Worm (Caenorhabditis elegans): Measurements from ENCODE around the gene fubl-3.
A peak's percentile ranks its signal among the peaks of the same experiment; 100 is the strongest.

fubl-3 gene

DNA sequence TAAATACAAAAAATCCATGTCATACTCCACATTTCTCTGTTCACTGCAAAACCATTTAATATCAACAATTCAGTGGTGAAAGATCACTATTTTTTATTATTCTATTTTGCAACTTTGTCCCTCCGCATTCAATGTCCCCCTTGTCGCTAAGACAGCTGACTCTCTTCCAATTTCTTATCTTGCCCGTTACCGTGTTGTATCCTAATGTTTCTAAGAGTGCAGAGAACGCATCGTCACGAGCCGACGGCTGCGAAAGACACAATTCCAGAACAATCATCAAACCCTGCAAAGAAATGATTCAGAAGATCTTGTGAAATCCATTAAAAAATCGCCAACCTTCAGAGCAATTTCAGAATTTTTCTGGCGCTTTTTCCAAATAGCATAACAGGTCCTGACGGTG, 38.7 kb downstream of the fubl-3 start (continued):
- TF ChIP-seq tbp1 (GFP tag; optimal IDR thresholded peaks at IDR 0.05) (peak; percentile 6), ceh-40 (GFP tag; IDR thresholded peaks at IDR 0.05) (no peak)

DNA sequence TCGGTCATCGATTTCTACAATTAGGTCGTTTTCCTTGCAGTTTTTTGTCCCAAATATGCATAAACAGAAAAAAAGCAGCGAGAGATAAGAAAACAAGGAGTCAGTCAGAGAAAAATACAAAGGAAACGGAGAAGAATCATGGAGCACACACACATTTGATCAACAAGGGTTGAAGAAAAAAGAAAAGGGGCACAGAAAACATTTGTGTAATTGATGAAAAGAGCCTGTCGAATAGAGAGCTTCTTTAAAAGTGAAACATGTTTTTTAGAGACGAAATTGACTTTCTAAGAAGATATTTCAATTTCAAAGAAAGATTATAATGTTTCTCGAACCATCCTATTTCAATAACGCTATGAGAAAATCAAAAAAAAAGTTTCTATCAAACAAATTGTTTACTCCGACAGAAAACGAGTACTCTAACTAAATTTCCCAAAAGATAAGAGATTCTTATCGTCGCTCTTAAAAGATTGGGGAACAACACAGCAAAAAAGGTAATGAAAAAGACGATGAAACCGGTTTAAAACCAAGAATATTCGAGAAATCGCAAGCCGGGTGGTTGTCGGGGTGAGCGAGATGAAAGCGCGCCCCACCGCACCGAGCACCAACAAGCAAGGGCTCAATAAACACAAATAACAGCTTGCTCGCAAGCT, 40.4 kb downstream of the fubl-3 start, which contains the start of gene tps-1:
Gene tps-1 (minus strand): TSS at position 14 of the 650 bp plus-strand sequence.
- peak; percentile 6 for TF ChIP-seq K12H6.12 (tag; optimal IDR thresholded peaks at IDR 0.05)
- TF ChIP-seq lin-40 (tag; optimal IDR thresholded peaks at IDR 0.05) = peak; percentile 20
- TF ChIP-seq unc-130 (GFP tag; optimal IDR thresholded peaks at IDR 0.05) = no peak

DNA sequence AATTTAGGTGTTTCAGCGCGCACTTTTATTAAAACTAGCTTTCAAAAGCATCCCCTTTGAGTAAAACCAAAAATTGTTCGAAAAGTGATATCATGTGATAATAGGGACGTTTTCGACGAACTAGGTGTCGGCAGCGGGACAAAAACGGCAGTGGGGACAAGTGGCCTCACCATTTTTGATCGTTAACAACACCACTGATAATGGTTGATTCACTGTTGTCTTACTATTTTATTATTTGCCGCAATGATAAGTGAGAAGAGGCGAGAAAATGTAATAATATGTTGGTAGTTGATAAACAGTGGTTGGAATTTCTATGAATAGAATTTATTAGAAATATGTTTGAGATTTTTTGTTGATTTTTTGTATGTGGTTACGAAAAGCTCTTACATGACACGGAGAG, 41.7 kb downstream of the fubl-3 start:
- no peak for TF ChIP-seq snpc-4 (GFP tag; optimal IDR thresholded peaks at IDR 0.05)
- TF ChIP-seq snpc-4 (tag; optimal IDR thresholded peaks at IDR 0.05) = no peak
- no peak for TF ChIP-seq ceh-79 (tag; optimal IDR thresholded peaks at IDR 0.05)
- TF ChIP-seq F33H1.4 (GFP tag; IDR thresholded peaks at IDR 0.05) = no peak
- peak; percentile 60 for TF ChIP-seq nhr-80 (tag; optimal IDR thresholded peaks at IDR 0.05)

DNA sequence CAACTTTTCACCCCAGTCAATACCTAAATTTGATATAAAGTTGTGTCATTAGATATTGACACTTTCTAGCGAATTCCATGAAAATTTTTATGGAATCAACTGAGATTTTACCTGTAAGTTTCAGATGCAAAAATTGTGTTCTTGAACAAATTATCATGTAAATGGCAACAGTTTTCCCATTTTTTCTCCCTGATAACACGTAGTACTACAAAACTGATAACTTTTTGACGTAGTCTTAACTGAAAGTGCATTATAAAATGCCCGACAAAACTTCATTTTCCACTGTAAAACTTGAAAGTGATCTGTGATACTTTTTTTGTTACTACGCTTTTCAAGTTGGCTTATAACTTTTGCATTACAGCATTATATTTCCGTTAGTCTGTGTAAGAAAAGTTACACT, 44.4 kb downstream of the fubl-3 start:
- TF ChIP-seq ztf-18 (tag; optimal IDR thresholded peaks at IDR 0.05) (no peak), pha-4 (tag; optimal IDR thresholded peaks at IDR 0.05) (no peak), atf-7 (tag; optimal IDR thresholded peaks at IDR 0.05) (no peak), lir-1 (GFP tag; conservative IDR thresholded peaks at IDR 0.05) (no peak), D2030.7 (GFP tag; IDR thresholded peaks at IDR 0.05) (no peak), nfya-1 (tag; optimal IDR thresholded peaks at IDR 0.05; ENCODE audit: borderline replicate concordance, insufficient read depth) (no peak), F10E7.11 (tag; optimal IDR thresholded peaks at IDR 0.05) (no peak), gei-17 (GFP tag; optimal IDR thresholded peaks at IDR 0.05) (no peak), pbrm-1 (GFP tag; IDR thresholded peaks at IDR 0.05) (no peak), bed-2 (GFP tag; IDR thresholded peaks at IDR 0.05) (no peak), sptf-2 (GFP tag; optimal IDR thresholded peaks at IDR 0.05) (no peak)

DNA sequence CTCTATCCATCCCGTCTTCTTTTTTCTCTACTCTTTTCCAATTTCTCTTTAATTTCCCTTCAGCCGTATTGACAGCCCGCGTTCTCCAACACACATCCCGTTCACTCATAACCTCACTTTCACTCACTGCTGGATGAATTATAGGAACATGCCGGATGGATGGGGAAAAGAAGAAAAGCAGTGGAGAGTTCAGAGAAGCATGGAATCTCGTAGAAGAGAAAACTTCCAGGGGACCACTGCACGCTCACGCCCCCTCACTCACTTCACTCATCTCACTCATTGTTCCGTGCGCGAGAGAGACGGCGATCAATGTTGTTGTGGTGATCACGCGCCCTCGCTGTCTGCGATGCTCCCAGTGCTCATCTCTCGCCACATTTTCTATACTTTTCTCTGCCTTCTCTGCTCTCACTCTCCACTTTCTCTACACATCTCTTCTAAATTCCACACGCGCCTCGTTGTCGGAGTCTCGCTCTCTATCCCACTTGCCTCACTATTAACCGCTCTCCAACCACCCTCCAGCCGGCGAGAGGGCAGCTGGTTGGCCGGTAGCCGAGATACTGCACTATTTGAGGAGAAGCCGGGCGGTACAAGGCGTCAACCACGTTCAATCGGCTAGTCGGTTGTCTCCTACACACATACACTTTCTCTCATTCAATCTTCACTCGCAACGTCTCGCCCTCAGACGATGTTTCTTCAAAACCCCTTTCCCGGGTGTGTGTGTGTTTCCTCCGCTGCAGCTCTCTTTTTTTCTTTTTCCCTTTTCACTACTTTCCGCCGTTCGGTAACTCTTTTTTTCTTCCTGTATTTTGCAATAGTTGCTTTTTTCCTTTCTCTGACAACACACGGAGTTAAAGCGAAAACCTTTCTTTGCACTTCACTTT, 45.7 kb downstream of the fubl-3 start:
- TF ChIP-seq attf-6 (GFP tag; IDR thresholded peaks at IDR 0.05) = no peak
- TF ChIP-seq tlf-1 (GFP tag; optimal IDR thresholded peaks at IDR 0.05) = peak; percentile 65
- no peak for TF ChIP-seq nfya-2 (GFP tag; IDR thresholded peaks at IDR 0.05)
- no peak for TF ChIP-seq D2030.7 (GFP tag; IDR thresholded peaks at IDR 0.05)
- peak; percentile 89 for TF ChIP-seq atf-7 (tag; optimal IDR thresholded peaks at IDR 0.05)
- peak; percentile 1 for TF ChIP-seq ZK185.1 (tag; optimal IDR thresholded peaks at IDR 0.05; ENCODE audit: poor library complexity, severe bottlenecking)
- TF ChIP-seq bed-1 (GFP tag; IDR thresholded peaks at IDR 0.05) = no peak
- TF ChIP-seq attf-5 (GFP tag; optimal IDR thresholded peaks at IDR 0.05) = peak; percentile 75
- TF ChIP-seq Y79H2A.3 (GFP tag; conservative IDR thresholded peaks at IDR 0.05) = no peak
- TF ChIP-seq hsf-1 (GFP tag; IDR thresholded peaks at IDR 0.05) = no peak
- TF ChIP-seq F22D6.2 (tag; optimal IDR thresholded peaks at IDR 0.05) = peak; percentile 74
- peak; percentile 66 for TF ChIP-seq B0035.1 (tag; optimal IDR thresholded peaks at IDR 0.05)
- no peak for TF ChIP-seq pha-4 (tag; optimal IDR thresholded peaks at IDR 0.05)
- TF ChIP-seq sptf-2 (GFP tag; optimal IDR thresholded peaks at IDR 0.05) = no peak
- no peak for TF ChIP-seq F10E7.11 (tag; optimal IDR thresholded peaks at IDR 0.05)
- no peak for TF ChIP-seq him-1 (tag; optimal IDR thresholded peaks at IDR 0.05)
- no peak for TF ChIP-seq F55B11.4 (tag; optimal IDR thresholded peaks at IDR 0.05; ENCODE audit: borderline replicate concordance, insufficient read depth)
- 0 out of 2 replicates have a peak, but pooled peaks have one; percentile 21 for TF ChIP-seq aptf-2 (GFP tag; conservative IDR thresholded peaks at IDR 0.05)
- peak; percentile 63 for TF ChIP-seq ztf-3 (GFP tag; optimal IDR thresholded peaks at IDR 0.05)
- TF ChIP-seq tbp1 (GFP tag; optimal IDR thresholded peaks at IDR 0.05) = peak; percentile 40
- no peak for TF ChIP-seq lag-1 (GFP tag; IDR thresholded peaks at IDR 0.05)
- peak; percentile 61 for TF ChIP-seq die-1 (tag; optimal IDR thresholded peaks at IDR 0.05)
- peak; percentile 8; the same call in 1 of the 2 replicates for TF ChIP-seq ceh-100 (GFP tag; IDR thresholded peaks at IDR 0.05)
- TF ChIP-seq nfyb-1 (GFP tag; IDR thresholded peaks at IDR 0.05) = peak; percentile 87

Measured in whole organism, young adult.